Fruit fly (Drosophila melanogaster) whole organism, prepupa: ENCODE data around the gene osp.

ENCODE experiments used
- Blimp-1 ChIP-seq: fragments of 200-800 bp; sonication (Bioruptor generic); optimal IDR thresholded peaks from 3 replicates; lab custom pipeline; 2017; ENCODE audit warnings: missing biosample characterization, missing genetic modification characterization, mild to moderate bottlenecking, moderate library complexity, missing genetic modification reagents
- CG11762 ChIP-seq: fragments of 200-800 bp; sonication (Bioruptor generic); optimal IDR thresholded peaks from 3 replicates; lab custom pipeline; 2016; ENCODE audit warnings: missing biosample characterization, missing genetic modification characterization; ENCODE audit not compliant: insufficient read depth
- CG6808 ChIP-seq: fragments of 200-800 bp; sonication (Bioruptor generic); optimal IDR thresholded peaks from 3 replicates; lab custom pipeline; 2017; ENCODE audit warnings: missing biosample characterization, missing genetic modification characterization, mild to moderate bottlenecking, moderate library complexity, missing genetic modification reagents
- CG9139 ChIP-seq: fragments of 200-800 bp; sonication (Bioruptor generic); optimal IDR thresholded peaks from 3 replicates; lab custom pipeline; 2017; ENCODE audit warnings: missing biosample characterization, mild to moderate bottlenecking, missing genetic modification characterization
- Ets21C ChIP-seq: fragments of 200-800 bp; sonication (Bioruptor generic); optimal IDR thresholded peaks from 3 replicates; lab custom pipeline; 2016; ENCODE audit warnings: missing biosample characterization, missing genetic modification characterization
- eg ChIP-seq: fragments of 200-800 bp; sonication (Bioruptor generic); IDR thresholded peaks from 3 replicates; pipeline ENCODE4 v1.3.6; 2022; ENCODE audit warnings: missing biosample characterization, missing genetic modification characterization
- fd59A ChIP-seq: fragments of 200-800 bp; sonication (Bioruptor generic); optimal IDR thresholded peaks from 2 replicates; lab custom pipeline; 2017; ENCODE audit warnings: missing biosample characterization, mild to moderate bottlenecking, missing genetic modification characterization, missing genetic modification reagents
- pdm3 ChIP-seq: fragments of 200-800 bp; sonication (Bioruptor generic); optimal IDR thresholded peaks from 3 replicates; lab custom pipeline; 2016; ENCODE audit warnings: missing biosample characterization, missing genetic modification characterization
- svp ChIP-seq: fragments of 200-800 bp; sonication (Bioruptor generic); peaks from one replicate; lab custom pipeline; 2016; ENCODE audit warnings: missing biosample characterization, missing genetic modification characterization
- vri ChIP-seq: fragments of 200-800 bp; sonication (Bioruptor generic); optimal IDR thresholded peaks from 3 replicates; lab custom pipeline; 2016; ENCODE audit warnings: missing biosample characterization, mild to moderate bottlenecking, missing genetic modification characterization

DNA sequence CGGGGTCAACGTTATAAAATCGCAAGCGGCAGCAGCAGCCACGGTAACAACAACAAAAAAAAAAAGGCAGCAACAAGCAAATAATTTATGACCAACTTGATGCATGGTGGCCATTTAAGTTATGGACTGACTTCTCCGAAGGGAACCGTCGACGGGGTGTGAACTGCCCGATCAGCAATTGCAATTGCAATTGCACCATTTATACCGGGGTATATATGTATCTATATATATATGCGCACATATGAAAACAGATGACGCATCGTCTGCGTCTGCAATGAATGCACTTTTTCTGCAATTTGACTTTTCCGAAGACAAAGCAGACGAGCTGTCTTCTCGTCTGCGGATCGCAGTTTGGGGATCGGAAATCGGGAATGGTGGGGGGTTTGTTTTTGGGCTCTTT, 26.0 kb downstream of the osp start:
- TF ChIP-seq CG6808 (GFP tag; lab: Kevin White, UChicago) (no peak), Ets21C (GFP tag; lab: Kevin White, UChicago) (no peak), fd59A (GFP tag; lab: Kevin White, UChicago) (no peak), vri (no peak), CG11762 (GFP tag; lab: Kevin White, UChicago) (no peak), eg (GFP tag; lab: Robert Waterston, UW) (no peak), pdm3 (GFP tag; lab: Kevin White, UChicago) (no peak), CG9139 (GFP tag; lab: Kevin White, UChicago) (no peak), Blimp-1 (GFP tag; lab: Kevin White, UChicago) (no peak), svp (GFP tag; lab: Kevin White, UChicago) (no peak)
